Worm (Caenorhabditis elegans) whole organism, L1 larva: ENCODE data around the gene C27H6.8.
A peak's percentile ranks its signal among the peaks of the same experiment; 100 is the strongest.

Experiments
- C04F5.9 ChIP-seq: sonication (generic microtip); optimal IDR thresholded peaks from 2 replicates; lab custom pipeline; 2016; ENCODE audit warnings: missing genetic modification characterization, missing compliant biosample characterization
- C34B4.2 ChIP-seq: sonication (generic microtip); optimal IDR thresholded peaks from 2 replicates; lab custom pipeline; 2017; ENCODE audit warnings: mild to moderate bottlenecking, missing genetic modification characterization, missing compliant biosample characterization
- Y116A8C.19 ChIP-seq: sonication (generic microtip); optimal IDR thresholded peaks from 2 replicates; lab custom pipeline; 2016; ENCODE audit warnings: missing compliant biosample characterization, missing genetic modification characterization, borderline replicate concordance
- ama-1 ChIP-seq: fragments of 150-350 bp; optimal IDR thresholded peaks from 2 replicates; lab custom pipeline; 2014
- blmp-1 ChIP-seq: fragments of 150-350 bp; optimal IDR thresholded peaks from 2 replicates; lab custom pipeline; 2014; ENCODE audit warnings: missing biosample characterization, missing genetic modification characterization
- ceh-88 ChIP-seq: fragments of 200-800 bp; sonication (Bioruptor generic); IDR thresholded peaks from 2 replicates; pipeline ENCODE4 v1.3.6; 2022; ENCODE audit warnings: missing genetic modification characterization, missing compliant biosample characterization
- dpl-1 ChIP-seq, 3 experiments: fragments of 150-350 bp in 2 of 3; sonication (generic microtip) in 1 of 3; optimal IDR thresholded peaks; 2 replicates each; lab custom pipeline; 2014 to 2017; ENCODE audit warnings: missing biosample characterization in 3 of 3, missing genetic modification characterization in 3 of 3, missing genetic modification reagents in 3 of 3
- dsc-1 ChIP-seq: sonication (generic microtip); optimal IDR thresholded peaks from 2 replicates; lab custom pipeline; 2016; ENCODE audit warnings: mild to moderate bottlenecking, missing genetic modification characterization, missing compliant biosample characterization
- efl-1 ChIP-seq, 4 experiments: fragments of 150-350 bp; optimal IDR thresholded peaks in 3 of 4; peaks in 1 of 4; 1 replicate in 1 of 4; 2 replicates in 3 of 4; lab custom pipeline; 2014; ENCODE audit warnings: missing biosample characterization in 2 of 4, missing genetic modification characterization in 2 of 4, missing genetic modification reagents in 2 of 4
- elt-2 ChIP-seq: sonication (generic microtip); optimal IDR thresholded peaks from 2 replicates; lab custom pipeline; 2016; ENCODE audit warnings: missing genetic modification characterization, mild to moderate bottlenecking, inconsistent platforms, missing compliant biosample characterization, missing genetic modification reagents
- ets-5 ChIP-seq: fragments of 200-800 bp; sonication (Bioruptor generic); IDR thresholded peaks from 2 replicates; pipeline ENCODE4 v1.3.6; 2022; ENCODE audit warnings: missing genetic modification characterization, missing compliant biosample characterization
- fkh-10 ChIP-seq: sonication (generic microtip); optimal IDR thresholded peaks from 2 replicates; lab custom pipeline; 2017; ENCODE audit warnings: missing biosample characterization, missing genetic modification reagents, missing genetic modification characterization
- fos-1 ChIP-seq: fragments of 150-350 bp; optimal IDR thresholded peaks from 2 replicates; lab custom pipeline; 2014; ENCODE audit warnings: missing biosample characterization, missing genetic modification characterization
- grh-1 ChIP-seq: fragments of 200-800 bp; sonication (Bioruptor generic); IDR thresholded peaks from 2 replicates; pipeline ENCODE4 v1.3.6; 2022; ENCODE audit warnings: missing genetic modification reagents, missing genetic modification characterization, missing compliant biosample characterization
- hpl-2 ChIP-seq: fragments of 150-350 bp; optimal IDR thresholded peaks from 2 replicates; lab custom pipeline; 2014; ENCODE audit warnings: missing biosample characterization, missing genetic modification reagents, missing genetic modification characterization
- irx-1 ChIP-seq: sonication (generic microtip); optimal IDR thresholded peaks from 2 replicates; lab custom pipeline; 2016; ENCODE audit warnings: missing genetic modification characterization, missing compliant biosample characterization
- isw-1 ChIP-seq: fragments of 200-800 bp; sonication (Bioruptor generic); IDR thresholded peaks from 2 replicates; pipeline ENCODE4 v1.3.6; 2022; ENCODE audit warnings: missing genetic modification characterization, missing compliant biosample characterization
- jun-1 ChIP-seq: fragments of 150-350 bp; optimal IDR thresholded peaks from 2 replicates; lab custom pipeline; 2014; ENCODE audit warnings: missing biosample characterization, missing genetic modification reagents, missing genetic modification characterization
- lin-13 ChIP-seq: fragments of 150-350 bp; optimal IDR thresholded peaks from 2 replicates; lab custom pipeline; 2014; ENCODE audit warnings: missing biosample characterization, missing genetic modification reagents, missing genetic modification characterization
- lin-15B ChIP-seq: fragments of 150-350 bp; sonication (generic microtip); optimal IDR thresholded peaks from 3 replicates; lab custom pipeline; 2014; ENCODE audit warnings: missing biosample characterization, missing genetic modification characterization
- lin-35 ChIP-seq, 2 experiments: fragments of 150-350 bp; optimal IDR thresholded peaks; 2 replicates each; lab custom pipeline; 2014; ENCODE audit warnings: missing biosample characterization in 2 of 2, missing genetic modification characterization in 2 of 2, missing genetic modification reagents in 2 of 2
- lir-3 ChIP-seq: sonication (generic microtip); optimal IDR thresholded peaks from 2 replicates; lab custom pipeline; 2016; ENCODE audit warnings: mild to moderate bottlenecking, missing genetic modification characterization, moderate library complexity, missing compliant biosample characterization; ENCODE audit not compliant: poor library complexity
- mdl-1 ChIP-seq, 2 experiments: fragments of 150-350 bp; optimal IDR thresholded peaks; 2 replicates each; lab custom pipeline; 2014 to 2017; ENCODE audit warnings: missing biosample characterization in 2 of 2, missing genetic modification characterization in 2 of 2, inconsistent platforms in 1 of 2
- mef-2 ChIP-seq: fragments of 150-350 bp; optimal IDR thresholded peaks from 2 replicates; lab custom pipeline; 2014; ENCODE audit warnings: missing biosample characterization, missing genetic modification characterization
- nhr-237 ChIP-seq: fragments of 150-350 bp; optimal IDR thresholded peaks from 2 replicates; lab custom pipeline; 2014; ENCODE audit warnings: missing biosample characterization, missing genetic modification characterization
- nhr-85 ChIP-seq: sonication (generic microtip); peaks from one replicate; lab custom pipeline; 2016; ENCODE audit warnings: missing genetic modification characterization, inconsistent platforms, missing compliant biosample characterization
- pag-3 ChIP-seq: sonication (generic microtip); optimal IDR thresholded peaks from 2 replicates; lab custom pipeline; 2017; ENCODE audit warnings: missing genetic modification characterization, mild to moderate bottlenecking, missing compliant biosample characterization, antibody characterized with exemption, borderline replicate concordance; ENCODE audit not compliant: insufficient read depth
- pax-3 ChIP-seq: fragments of 200-800 bp; sonication (Bioruptor generic); optimal IDR thresholded peaks from 2 replicates; lab custom pipeline; 2018; ENCODE audit warnings: mild to moderate bottlenecking, missing genetic modification characterization, moderate library complexity, missing compliant biosample characterization
- pqm-1 ChIP-seq: sonication (generic microtip); optimal IDR thresholded peaks from 3 replicates; lab custom pipeline; 2017; ENCODE audit warnings: missing biosample characterization, missing genetic modification characterization
- snpc-4 ChIP-seq: fragments of 150-350 bp; optimal IDR thresholded peaks from 2 replicates; lab custom pipeline; 2014; ENCODE audit warnings: missing biosample characterization, missing genetic modification characterization
- sox-4 ChIP-seq: sonication (generic microtip); optimal IDR thresholded peaks from 2 replicates; lab custom pipeline; 2016; ENCODE audit warnings: missing genetic modification characterization, missing compliant biosample characterization
- tbx-2 ChIP-seq: sonication (generic microtip); optimal IDR thresholded peaks from 2 replicates; lab custom pipeline; 2016; ENCODE audit warnings: missing genetic modification characterization, missing compliant biosample characterization
- unc-86 ChIP-seq: sonication (generic microtip); optimal IDR thresholded peaks from 2 replicates; lab custom pipeline; 2016; ENCODE audit warnings: missing genetic modification characterization, missing compliant biosample characterization
- vab-15 ChIP-seq: sonication (generic microtip); optimal IDR thresholded peaks from 2 replicates; lab custom pipeline; 2017; ENCODE audit warnings: missing genotype, mild to moderate bottlenecking, missing genetic modification characterization, missing compliant biosample characterization
- xbp-1 ChIP-seq: sonication (generic microtip); optimal IDR thresholded peaks from 2 replicates; lab custom pipeline; 2016; ENCODE audit warnings: missing genetic modification characterization, missing compliant biosample characterization

The C27H6.8 gene

ce11 chrV:9958231-9958630 lies 29.4 kb downstream of the C27H6.8 start, which contains the start of gene anmt-3:
anmt-3 (minus strand) TSS chrV:9958331.
- no peak for TF ChIP-seq efl-1 (optimal IDR thresholded peaks at IDR 0.05; lab: Kevin White, UChicago)
- TF ChIP-seq efl-1 (GFP tag; optimal IDR thresholded peaks at IDR 0.05 in 1 of 2; lab: Kevin White, UChicago) = peak in 1 of 2 experiments; percentile 25
- no peak for TF ChIP-seq nhr-237

- no peak for TF ChIP-seq mdl-1 (tag; optimal IDR thresholded peaks at IDR 0.05; lab: Kevin White, UChicago)
- TF ChIP-seq pqm-1 (tag; lab: Kevin White, UChicago) = no peak
- no peak for TF ChIP-seq fkh-10
- TF ChIP-seq isw-1 = no peak
- TF ChIP-seq lin-35 (GFP tag; optimal IDR thresholded peaks at IDR 0.05; lab: Kevin White, UChicago) = no peak
- peak; percentile 53 for TF ChIP-seq blmp-1 (tag; lab: Kevin White, UChicago)
- TF ChIP-seq ets-5 (GFP tag; lab: Robert Waterston, UW) = no peak
- no peak for TF ChIP-seq lin-15B
- TF ChIP-seq grh-1 (GFP tag; lab: Robert Waterston, UW) = no peak
- no peak for TF ChIP-seq ama-1 (lab: Kevin White, UChicago)
- no peak for TF ChIP-seq efl-1 (optimal IDR thresholded peaks at IDR 0.05; lab: Kevin White, UChicago)
- TF ChIP-seq efl-1 (GFP tag; optimal IDR thresholded peaks at IDR 0.05 in 1 of 2; lab: Kevin White, UChicago) = peak in 1 of 2 experiments; percentile 24
- TF ChIP-seq nhr-85 (tag; lab: Kevin White, UChicago) = no peak
- no peak for TF ChIP-seq sox-4 (tag; lab: Kevin White, UChicago)
- no peak for TF ChIP-seq lin-13 (GFP tag; lab: Kevin White, UChicago)
- TF ChIP-seq jun-1 (tag; lab: Kevin White, UChicago) = no peak
- TF ChIP-seq pax-3 = no peak
- TF ChIP-seq, all 84 proteins: peak for 2
Observed at ce11 chrV:9952396-9952795, 35.2 kb downstream of the C27H6.8 start, which contains the start of gene mam-5. mam-5 (plus strand) TSS chrV:9952699.

- TF ChIP-seq C34B4.2 (tag; lab: Kevin White, UChicago) (no peak), Y116A8C.19 (no peak), hpl-2 (GFP tag; lab: Kevin White, UChicago) (no peak), dpl-1 (GFP tag; optimal IDR thresholded peaks at IDR 0.05; lab: Kevin White, UChicago) (no peak), efl-1 (optimal IDR thresholded peaks at IDR 0.05; lab: Kevin White, UChicago) (no peak), efl-1 (GFP tag; optimal IDR thresholded peaks at IDR 0.05 in 1 of 2; lab: Kevin White, UChicago) (peak in 1 of 2 experiments; percentile 86), xbp-1 (tag; lab: Kevin White, UChicago) (no peak), elt-2 (tag; lab: Kevin White, UChicago) (peak; percentile 7)
- TF ChIP-seq, all 84 proteins: peak for 2
Observed at ce11 chrV:9950861-9951260, 36.7 kb downstream of the C27H6.8 start, which contains the start of gene ttr-46. ttr-46 (plus strand) TSS chrV:9951233.

ce11 chrV:9948840-9949239 lies 38.7 kb downstream of the C27H6.8 start, which contains the start of gene nlp-58:
nlp-58 (minus strand) TSS chrV:9948940.
- TF ChIP-seq fos-1 (tag; lab: Kevin White, UChicago) (no peak), vab-15 (tag; lab: Kevin White, UChicago) (no peak), lir-3 (no peak), unc-86 (tag; lab: Kevin White, UChicago) (no peak), pag-3 (tag; lab: Kevin White, UChicago) (no peak), snpc-4 (tag; lab: Kevin White, UChicago) (no peak), irx-1 (tag; lab: Kevin White, UChicago) (no peak), lin-15B (no peak), mdl-1 (tag; optimal IDR thresholded peaks at IDR 0.05; lab: Kevin White, UChicago) (no peak), dsc-1 (tag; lab: Kevin White, UChicago) (no peak), mef-2 (tag; lab: Kevin White, UChicago) (no peak), C04F5.9 (tag; lab: Kevin White, UChicago) (no peak), ceh-88 (GFP tag; lab: Robert Waterston, UW) (no peak), tbx-2 (tag; lab: Kevin White, UChicago) (no peak)
- TF ChIP-seq, all 84 proteins: peak for 0
